Fruit fly (Drosophila melanogaster) whole organism, embryonic: ENCODE data around the gene sicily.

Experiments used
- Abd-B ChIP-seq: fragments of 200-800 bp; sonication (Bioruptor generic); optimal IDR thresholded peaks from 2 replicates; lab custom pipeline; 2018; ENCODE audit warnings: missing biosample characterization, mild to moderate bottlenecking, missing genetic modification characterization, moderate library complexity
- Adf1 ChIP-seq: fragments of 200-800 bp; sonication (Bioruptor generic); IDR thresholded peaks from 2 replicates; pipeline ENCODE4 v1.3.6; 2022; ENCODE audit warnings: missing biosample characterization, missing genetic modification characterization
- B-H2 ChIP-seq: fragments of 200-800 bp; sonication (Bioruptor generic); optimal IDR thresholded peaks from 2 replicates; lab custom pipeline; 2018; ENCODE audit warnings: missing biosample characterization, mild to moderate bottlenecking, missing genetic modification characterization
- CG10209 ChIP-seq: fragments of 200-800 bp; sonication (Bioruptor generic); optimal IDR thresholded peaks from 3 replicates; lab custom pipeline; 2017; ENCODE audit warnings: missing biosample characterization, mild to moderate bottlenecking, missing genetic modification characterization, missing genetic modification reagents
- CG11696 ChIP-seq: fragments of 200-800 bp; sonication (Bioruptor generic); IDR thresholded peaks from 2 replicates; pipeline ENCODE4 v1.3.6; 2022; ENCODE audit warnings: missing biosample characterization, missing genetic modification characterization
- CG12071 ChIP-seq: fragments of 200-800 bp; sonication (Bioruptor generic); optimal IDR thresholded peaks from 3 replicates; lab custom pipeline; 2018; ENCODE audit warnings: missing biosample characterization, mild to moderate bottlenecking, missing genetic modification characterization
- CG12155 ChIP-seq: fragments of 200-800 bp; sonication (Bioruptor generic); optimal IDR thresholded peaks from 3 replicates; lab custom pipeline; 2016; ENCODE audit warnings: missing biosample characterization, missing genetic modification characterization
- CG15073 ChIP-seq: fragments of 200-800 bp; sonication (Bioruptor generic); optimal IDR thresholded peaks from 2 replicates; lab custom pipeline; 2016; ENCODE audit warnings: missing biosample characterization, missing genetic modification characterization
- CG1529 ChIP-seq: fragments of 200-800 bp; sonication (Bioruptor generic); optimal IDR thresholded peaks from 3 replicates; lab custom pipeline; 2018; ENCODE audit warnings: missing biosample characterization, missing genetic modification characterization
- CG15514 ChIP-seq: fragments of 200-800 bp; sonication (Bioruptor generic); optimal IDR thresholded peaks from 3 replicates; lab custom pipeline; 2017; ENCODE audit warnings: missing biosample characterization, missing genetic modification characterization, mild to moderate bottlenecking, moderate library complexity, missing genetic modification reagents
- CG16815 ChIP-seq: fragments of 200-800 bp; sonication (Bioruptor generic); optimal IDR thresholded peaks from 3 replicates; lab custom pipeline; 2017; ENCODE audit warnings: missing biosample characterization, mild to moderate bottlenecking, missing genetic modification characterization
- CG34224 ChIP-seq: fragments of 200-800 bp; sonication (Bioruptor generic); IDR thresholded peaks from 3 replicates; pipeline ENCODE4 v1.3.6; 2022; ENCODE audit warnings: missing biosample characterization, missing genetic modification characterization; ENCODE audit not compliant: partially characterized antibody
- CG4328 ChIP-seq: fragments of 200-800 bp; sonication (Bioruptor generic); optimal IDR thresholded peaks from 3 replicates; lab custom pipeline; 2017; ENCODE audit warnings: missing biosample characterization, missing genetic modification reagents, missing genetic modification characterization
- CG43689 ChIP-seq: fragments of 200-800 bp; sonication (Bioruptor generic); IDR thresholded peaks from 2 replicates; pipeline ENCODE4 v1.3.6; 2022; ENCODE audit warnings: missing biosample characterization, missing genetic modification characterization
- CG6689 ChIP-seq: fragments of 200-800 bp; sonication (Bioruptor generic); IDR thresholded peaks from 2 replicates; pipeline ENCODE4 v1.3.6; 2022; ENCODE audit warnings: missing biosample characterization, missing genetic modification characterization
- CG6791 ChIP-seq: fragments of 200-800 bp; sonication (Bioruptor generic); IDR thresholded peaks from 3 replicates; pipeline ENCODE4 v1.3.6; 2022; ENCODE audit warnings: missing biosample characterization, missing genetic modification characterization; ENCODE audit not compliant: partially characterized antibody
- CG6854 ChIP-seq: fragments of 200-800 bp; sonication (Bioruptor generic); optimal IDR thresholded peaks from 3 replicates; lab custom pipeline; 2017; ENCODE audit warnings: missing biosample characterization, mild to moderate bottlenecking, missing genetic modification characterization
- CG7271 ChIP-seq: fragments of 200-800 bp; sonication (Bioruptor generic); optimal IDR thresholded peaks from 2 replicates; lab custom pipeline; 2018; ENCODE audit warnings: missing biosample characterization, mild to moderate bottlenecking, missing genetic modification characterization, moderate library complexity
- CG7745 ChIP-seq: fragments of 200-800 bp; sonication (Bioruptor generic); optimal IDR thresholded peaks from 2 replicates; lab custom pipeline; 2018; ENCODE audit warnings: missing biosample characterization, mild to moderate bottlenecking, missing genetic modification characterization, moderate library complexity
- CG8089 ChIP-seq: fragments of 200-800 bp; sonication (Bioruptor generic); optimal IDR thresholded peaks from 3 replicates; lab custom pipeline; 2016; ENCODE audit warnings: missing biosample characterization, missing genetic modification characterization
- Dek ChIP-seq: fragments of 200-800 bp; sonication (Bioruptor generic); optimal IDR thresholded peaks from 3 replicates; lab custom pipeline; 2019; ENCODE audit warnings: missing biosample characterization, mild to moderate bottlenecking, missing genetic modification characterization, moderate library complexity
- Drgx ChIP-seq: fragments of 200-800 bp; sonication (Bioruptor generic); IDR thresholded peaks from 2 replicates; pipeline ENCODE4 v1.3.6; 2022; ENCODE audit warnings: missing biosample characterization, missing genetic modification characterization
- E2f2 ChIP-seq: fragments of 200-800 bp; sonication (Bioruptor generic); IDR thresholded peaks from 2 replicates; pipeline ENCODE4 v1.3.6; 2022; ENCODE audit warnings: missing biosample characterization, missing genetic modification characterization
- Fer2 ChIP-seq: fragments of 200-800 bp; sonication (Bioruptor generic); optimal IDR thresholded peaks from 2 replicates; lab custom pipeline; 2018; ENCODE audit warnings: missing biosample characterization, mild to moderate bottlenecking, missing genetic modification characterization, moderate library complexity
- HmgD ChIP-seq: fragments of 200-800 bp; sonication (Bioruptor generic); optimal IDR thresholded peaks from 3 replicates; lab custom pipeline; 2016; ENCODE audit warnings: missing biosample characterization, missing genetic modification characterization
- Hr39 ChIP-seq: fragments of >200 bp; optimal IDR thresholded peaks from 2 replicates; lab custom pipeline; 2017
- Lhr ChIP-seq: fragments of 200-800 bp; sonication (Bioruptor generic); optimal IDR thresholded peaks from 3 replicates; lab custom pipeline; 2017; ENCODE audit warnings: mild to moderate bottlenecking, missing biosample characterization, missing genetic modification reagents, missing genetic modification characterization
- Opbp ChIP-seq: fragments of 200-800 bp; sonication (Bioruptor generic); IDR thresholded peaks from 3 replicates; pipeline ENCODE4 v1.3.6; 2022; ENCODE audit warnings: missing biosample characterization, missing genetic modification characterization; ENCODE audit not compliant: partially characterized antibody
- Ravus ChIP-seq: fragments of 200-800 bp; sonication (Bioruptor generic); IDR thresholded peaks from 2 replicates; pipeline ENCODE4 v1.3.6; 2022; ENCODE audit warnings: missing biosample characterization, missing genetic modification characterization
- Sox102F ChIP-seq: fragments of 200-800 bp; sonication (Bioruptor generic); optimal IDR thresholded peaks from 2 replicates; lab custom pipeline; 2018; ENCODE audit warnings: missing biosample characterization, mild to moderate bottlenecking, missing genetic modification characterization, moderate library complexity
- Sry-δ ChIP-seq: fragments of 200-800 bp; sonication (Bioruptor generic); optimal IDR thresholded peaks from 2 replicates; lab custom pipeline; 2016; ENCODE audit warnings: missing biosample characterization, missing genetic modification characterization
- Xbp1 ChIP-seq: fragments of 200-800 bp; sonication (Bioruptor generic); optimal IDR thresholded peaks from 3 replicates; lab custom pipeline; 2016; ENCODE audit warnings: missing biosample characterization, mild to moderate bottlenecking, missing genetic modification characterization
- bbx ChIP-seq: fragments of 200-800 bp; sonication (Bioruptor generic); IDR thresholded peaks from 2 replicates; pipeline ENCODE4 v1.3.6; 2022; ENCODE audit warnings: missing biosample characterization, missing genetic modification characterization; ENCODE audit not compliant: partially characterized antibody
- bowl ChIP-seq: fragments of 200-800 bp; sonication (Bioruptor generic); IDR thresholded peaks from 2 replicates; pipeline ENCODE4 v1.3.6; 2022; ENCODE audit warnings: missing biosample characterization, missing genetic modification characterization
- da ChIP-seq: fragments of 200-800 bp; sonication (Bioruptor generic); optimal IDR thresholded peaks from 2 replicates; lab custom pipeline; 2016; ENCODE audit warnings: missing biosample characterization, missing genetic modification characterization
- danr ChIP-seq: fragments of 200-800 bp; sonication (Bioruptor generic); IDR thresholded peaks from 2 replicates; pipeline ENCODE4 v1.3.6; 2022; ENCODE audit warnings: missing biosample characterization, missing genetic modification characterization
- eve ChIP-seq, 2 experiments: fragments of >200 bp; optimal IDR thresholded peaks; 2 replicates each; lab custom pipeline; 2017; ENCODE audit warnings: missing biosample characterization in 2 of 2, missing genetic modification characterization in 2 of 2
- gfzf ChIP-seq: fragments of 200-800 bp; sonication (Bioruptor generic); optimal IDR thresholded peaks from 2 replicates; lab custom pipeline; 2016; ENCODE audit warnings: missing biosample characterization, mild to moderate bottlenecking, missing genetic modification characterization, moderate library complexity
- h ChIP-seq: fragments of >200 bp; optimal IDR thresholded peaks from 2 replicates; lab custom pipeline; 2017
- her ChIP-seq: fragments of 200-800 bp; sonication (Bioruptor generic); optimal IDR thresholded peaks from 2 replicates; lab custom pipeline; 2016; ENCODE audit warnings: missing biosample characterization, missing genetic modification characterization
- insv ChIP-seq, 2 experiments: fragments of 200-800 bp; sonication (Bioruptor generic); optimal IDR thresholded peaks; 3 replicates each; lab custom pipeline; 2016 to 2018; ENCODE audit warnings: missing biosample characterization in 2 of 2, missing genetic modification characterization in 2 of 2
- lola ChIP-seq, 3 experiments: fragments of >200 bp in 2 of 3; fragments of 200-800 bp in 1 of 3; sonication (Bioruptor generic) in 1 of 3; optimal IDR thresholded peaks; 2 replicates each; lab custom pipeline; 2017 to 2019; ENCODE audit warnings: missing biosample characterization in 3 of 3, missing genetic modification characterization in 3 of 3, mild to moderate bottlenecking in 1 of 3, moderate library complexity in 1 of 3
- pros ChIP-seq: fragments of 200-800 bp; sonication (Bioruptor generic); optimal IDR thresholded peaks from 3 replicates; lab custom pipeline; 2019; ENCODE audit warnings: missing biosample characterization, mild to moderate bottlenecking, missing genetic modification characterization, moderate library complexity
- repo ChIP-seq: fragments of 200-800 bp; sonication (Bioruptor generic); optimal IDR thresholded peaks from 2 replicates; lab custom pipeline; 2016; ENCODE audit warnings: missing biosample characterization, missing genetic modification characterization
- salm ChIP-seq: fragments of 200-800 bp; sonication (Bioruptor generic); optimal IDR thresholded peaks from 2 replicates; lab custom pipeline; 2018; ENCODE audit warnings: missing biosample characterization, mild to moderate bottlenecking, missing genetic modification characterization
- sd ChIP-seq: fragments of 200-800 bp; sonication (Bioruptor generic); optimal IDR thresholded peaks from 3 replicates; lab custom pipeline; 2018; ENCODE audit warnings: missing biosample characterization, mild to moderate bottlenecking, missing genetic modification characterization, moderate library complexity
- so ChIP-seq: fragments of 200-800 bp; sonication (Bioruptor generic); IDR thresholded peaks from 3 replicates; pipeline ENCODE4 v1.3.6; 2022; ENCODE audit warnings: missing biosample characterization, missing genetic modification characterization
- ssp ChIP-seq: fragments of 200-800 bp; sonication (Bioruptor generic); IDR thresholded peaks from 2 replicates; pipeline ENCODE4 v1.3.6; 2022; ENCODE audit warnings: missing biosample characterization, missing genetic modification characterization
- tin ChIP-seq: fragments of 200-800 bp; sonication (Bioruptor generic); optimal IDR thresholded peaks from 3 replicates; lab custom pipeline; 2016; ENCODE audit warnings: missing biosample characterization, missing genetic modification characterization
- vvl ChIP-seq: fragments of 200-800 bp; sonication (Bioruptor generic); IDR thresholded peaks from 2 replicates; pipeline ENCODE4 v1.3.6; 2022; ENCODE audit warnings: missing biosample characterization, missing genetic modification characterization
- wor ChIP-seq: fragments of 200-800 bp; sonication (Bioruptor generic); IDR thresholded peaks from 2 replicates; pipeline ENCODE4 v1.3.6; 2022; ENCODE audit warnings: missing biosample characterization, missing genetic modification characterization

Gene sicily

dm6 chrX:11920959-11921358, 29.4 kb downstream of the sicily start (continued):
- TF ChIP-seq HmgD (peak; percentile 26), CG7271 (tag; lab: Kevin White, UChicago) (peak; percentile 8), CG12071 (GFP tag; lab: Kevin White, UChicago) (peak; percentile 83), lola (GFP tag; optimal IDR thresholded peaks at IDR 0.05; lab: Kevin White, UChicago) (peak in 1 of 3 experiments; percentile 93), da (GFP tag; lab: Kevin White, UChicago) (peak; percentile 26), pros (peak; percentile 32), CG34224 (GFP tag; lab: Robert Waterston, UW) (no peak), Hr39 (lab: Kevin White, UChicago) (no peak), Ravus (GFP tag; lab: Robert Waterston, UW) (peak; percentile 66), repo (peak; percentile 1), bowl (peak; percentile 54; the same call in 1 of the 2 replicates), CG8089 (peak; percentile 42), CG15514 (GFP tag; lab: Kevin White, UChicago) (peak; percentile 73), Sry-δ (GFP tag; lab: Kevin White, UChicago) (peak; percentile 4), Drgx (peak; percentile 89), salm (tag; lab: Kevin White, UChicago) (peak; percentile 84), h (no peak), eve (GFP tag; optimal IDR thresholded peaks at IDR 0.05; lab: Kevin White, UChicago) (peak in 1 of 2 experiments; percentile 91), sd (tag; lab: Kevin White, UChicago) (peak; percentile 79), CG6689 (peak; percentile 91), E2f2 (GFP tag; lab: Robert Waterston, UW) (peak; percentile 73), Xbp1 (GFP tag; lab: Kevin White, UChicago) (peak; percentile 90), bbx (no peak), CG11696 (peak; percentile 53), ssp (peak; percentile 82), so (GFP tag; lab: Robert Waterston, UW) (peak; percentile 86), B-H2 (GFP tag; lab: Kevin White, UChicago) (peak; percentile 63), CG43689 (0 out of 2 replicates have a peak, but pooled peaks have one; percentile 40), vvl (GFP tag; lab: Robert Waterston, UW) (peak; percentile 91), insv (GFP tag; optimal IDR thresholded peaks at IDR 0.05; lab: Kevin White, UChicago) (peak in 1 of 2 experiments; percentile 58), her (peak; percentile 39), CG4328 (GFP tag; lab: Kevin White, UChicago) (peak; percentile 83), CG15073 (GFP tag; lab: Kevin White, UChicago) (peak; percentile 21), Opbp (GFP tag; lab: Robert Waterston, UW) (no peak), Dek (tag; lab: Kevin White, UChicago) (peak; percentile 88), CG7745 (tag; lab: Kevin White, UChicago) (no peak), CG6854 (GFP tag; lab: Kevin White, UChicago) (peak; percentile 81), CG6791 (no peak), Sox102F (GFP tag; lab: Kevin White, UChicago) (peak; percentile 93), wor (GFP tag; lab: Robert Waterston, UW) (peak; percentile 83), Fer2 (tag; lab: Kevin White, UChicago) (peak; percentile 78), tin (GFP tag; lab: Kevin White, UChicago) (peak; percentile 75), CG16815 (peak; percentile 65), CG12155 (peak; percentile 75), Lhr (GFP tag; lab: Kevin White, UChicago) (peak; percentile 58), gfzf (GFP tag; lab: Kevin White, UChicago) (no peak), danr (peak; percentile 88), CG10209 (GFP tag; lab: Kevin White, UChicago) (peak; percentile 88), Adf1 (peak; percentile 58), Abd-B (GFP tag; lab: Kevin White, UChicago) (peak; percentile 90), CG1529 (GFP tag; lab: Kevin White, UChicago) (peak; percentile 84)
